Fruit fly (Drosophila melanogaster): ENCODE results near the gene CG13926.
A peak's percentile ranks its signal among the peaks of the same experiment; 100 is the strongest.

The CG13926 gene

dm6 chr3L:1578391-1578948 is 39.5 kb downstream of the CG13926 start (continued):
- TF ChIP-seq CG18262 (tag; optimal IDR thresholded peaks at IDR 0.05) (peak; percentile 47), Xbp1 (GFP tag; optimal IDR thresholded peaks at IDR 0.05) (peak; percentile 1), tap (tag; optimal IDR thresholded peaks at IDR 0.05) (peak; percentile 17), CG4820 (GFP tag; optimal IDR thresholded peaks at IDR 0.05) (peak; percentile 37), shn (GFP tag; optimal IDR thresholded peaks at IDR 0.05) (peak; percentile 18), CG15269 (tag; optimal IDR thresholded peaks at IDR 0.05) (peak; percentile 50), Fer3 (tag; optimal IDR thresholded peaks at IDR 0.05) (peak; percentile 47), ase (GFP tag; IDR thresholded peaks at IDR 0.05) (peak; percentile 24; the same call in 1 of the 3 replicates), sr (GFP tag; IDR thresholded peaks at IDR 0.05) (0 out of 3 replicates have a peak, but pooled peaks have one; percentile 27), CG18599 (GFP tag; optimal IDR thresholded peaks at IDR 0.05) (peak; percentile 57), NFAT (GFP tag; IDR thresholded peaks at IDR 0.05) (peak; percentile 39; the same call in 1 of the 2 replicates), az2 (GFP tag; optimal IDR thresholded peaks at IDR 0.05) (peak; percentile 22), CG1529 (GFP tag; optimal IDR thresholded peaks at IDR 0.05) (peak; percentile 3), ind (GFP tag; optimal IDR thresholded peaks at IDR 0.05) (peak; percentile 44), gem (tag; optimal IDR thresholded peaks at IDR 0.05) (peak; percentile 59), pan (optimal IDR thresholded peaks at IDR 0.05) (no peak), pan (GFP tag; optimal IDR thresholded peaks at IDR 0.05 in 1 of 2, IDR thresholded peaks at IDR 0.05 in 1 of 2) (peak in 1 of 2 experiments; percentile 56), CG5180 (GFP tag; optimal IDR thresholded peaks at IDR 0.05) (peak; percentile 54), Hr3 (GFP tag; optimal IDR thresholded peaks at IDR 0.05) (peak; percentile 12), klu (GFP tag; IDR thresholded peaks at IDR 0.05) (peak; percentile 55; the same call in 1 of the 2 replicates), luna (GFP tag; optimal IDR thresholded peaks at IDR 0.05) (no peak), jumu (GFP tag; optimal IDR thresholded peaks at IDR 0.05) (peak; percentile 23), CG1603 (tag; optimal IDR thresholded peaks at IDR 0.05) (peak; percentile 24), PHDP (tag; optimal IDR thresholded peaks at IDR 0.05) (peak; percentile 50), Atf6 (GFP tag; IDR thresholded peaks at IDR 0.05) (peak; percentile 61), so (GFP tag; IDR thresholded peaks at IDR 0.05) (0 out of 3 replicates have a peak, but pooled peaks have one; percentile 6), ap (GFP tag; IDR thresholded peaks at IDR 0.05) (0 out of 2 replicates have a peak, but pooled peaks have one; percentile 24), Bgb (GFP tag; IDR thresholded peaks at IDR 0.05; ENCODE audit: partially characterized antibody) (no peak), CG5245 (GFP tag; optimal IDR thresholded peaks at IDR 0.05) (peak; percentile 39), TFAM (GFP tag; optimal IDR thresholded peaks at IDR 0.05) (no peak), hbn (GFP tag; IDR thresholded peaks at IDR 0.05; ENCODE audit: partially characterized antibody) (no peak), CG1792 (GFP tag; optimal IDR thresholded peaks at IDR 0.05) (no peak), CG6689 (GFP tag; IDR thresholded peaks at IDR 0.05) (peak; percentile 45; the same call in 1 of the 2 replicates), CG4424 (GFP tag; optimal IDR thresholded peaks at IDR 0.05) (peak; percentile 61), gt (GFP tag; IDR thresholded peaks at IDR 0.05) (no peak), Dref (GFP tag; IDR thresholded peaks at IDR 0.05) (0 out of 2 replicates have a peak, but pooled peaks have one; percentile 4), dmrt11E (tag; optimal IDR thresholded peaks at IDR 0.05) (no peak), CG15514 (GFP tag; optimal IDR thresholded peaks at IDR 0.05) (peak; percentile 20), Meics (GFP tag; optimal IDR thresholded peaks at IDR 0.05) (peak; percentile 49), CG13624 (GFP tag; optimal IDR thresholded peaks at IDR 0.05) (peak; percentile 53), eve (GFP tag; optimal IDR thresholded peaks at IDR 0.05) (peak in 1 of 2 experiments; percentile 61), CG9727 (GFP tag; optimal IDR thresholded peaks at IDR 0.05) (peak; percentile 45), chif (GFP tag; optimal IDR thresholded peaks at IDR 0.05) (peak in 1 of 2 experiments; percentile 8), sob (GFP tag; IDR thresholded peaks at IDR 0.05) (0 out of 2 replicates have a peak, but pooled peaks have one; percentile 52), Atf3 (GFP tag; optimal IDR thresholded peaks at IDR 0.05) (peak; percentile 32), CG13775 (GFP tag; optimal IDR thresholded peaks at IDR 0.05) (peak; percentile 8), ken (GFP tag; IDR thresholded peaks at IDR 0.05) (0 out of 3 replicates have a peak, but pooled peaks have one; percentile 38), Rx (GFP tag; IDR thresholded peaks at IDR 0.05) (no peak), CHES-1-like (GFP tag; optimal IDR thresholded peaks at IDR 0.05) (no peak), CG6813 (GFP tag; optimal IDR thresholded peaks at IDR 0.05) (peak; percentile 65)
